Worm (Caenorhabditis elegans) whole organism, young adult: Measurements from ENCODE around the gene B0294.3.
A peak's percentile ranks its signal among the peaks of the same experiment; 100 is the strongest.

ENCODE experiments used
- B0261.1 ChIP-seq: sonication (generic microtip); optimal IDR thresholded peaks from 2 replicates; lab custom pipeline; 2016; ENCODE audit warnings: mild to moderate bottlenecking, missing genetic modification characterization, moderate library complexity, missing compliant biosample characterization
- B0336.3 ChIP-seq: fragments of 200-800 bp; sonication (Bioruptor generic); IDR thresholded peaks from 2 replicates; pipeline ENCODE4 v1.3.6; 2022; ENCODE audit warnings: missing genetic modification characterization, missing compliant biosample characterization
- D2030.7 ChIP-seq: fragments of 200-800 bp; sonication (Bioruptor generic); IDR thresholded peaks from 2 replicates; pipeline ENCODE4 v1.3.6; 2022; ENCODE audit warnings: missing genetic modification reagents, missing genetic modification characterization, missing compliant biosample characterization
- F23B12.7 ChIP-seq: sonication (generic microtip); optimal IDR thresholded peaks from 2 replicates; lab custom pipeline; 2017; ENCODE audit warnings: missing genetic modification characterization, mild to moderate bottlenecking, missing compliant biosample characterization, antibody characterized with exemption, moderate library complexity; ENCODE audit not compliant: insufficient read depth
- F33H1.4 ChIP-seq: fragments of 200-800 bp; sonication (Bioruptor generic); IDR thresholded peaks from 2 replicates; pipeline ENCODE4 v1.3.6; 2022; ENCODE audit warnings: missing genetic modification reagents, missing genetic modification characterization, missing compliant biosample characterization
- F49E8.2 ChIP-seq: sonication (generic microtip); optimal IDR thresholded peaks from 3 replicates; lab custom pipeline; 2017; ENCODE audit warnings: missing genetic modification characterization, mild to moderate bottlenecking, missing compliant biosample characterization, antibody characterized with exemption, moderate library complexity; ENCODE audit not compliant: insufficient read depth
- F52B5.7 ChIP-seq: sonication (generic microtip); optimal IDR thresholded peaks from 2 replicates; lab custom pipeline; 2016; ENCODE audit warnings: mild to moderate bottlenecking, missing genetic modification characterization, missing compliant biosample characterization
- F55B11.4 ChIP-seq: sonication (generic microtip); optimal IDR thresholded peaks from 2 replicates; lab custom pipeline; 2016; ENCODE audit warnings: missing compliant biosample characterization, missing genetic modification characterization, borderline replicate concordance; ENCODE audit not compliant: insufficient read depth
- F57C9.4 ChIP-seq: sonication (generic microtip); optimal IDR thresholded peaks from 2 replicates; lab custom pipeline; 2017; ENCODE audit warnings: mild to moderate bottlenecking, missing genetic modification characterization, missing compliant biosample characterization
- Y53G8AR.9 ChIP-seq: fragments of 200-800 bp; sonication (Bioruptor generic); conservative IDR thresholded peaks from 2 replicates; pipeline ENCODE4 v1.3.6; 2022; ENCODE audit warnings: missing genetic modification reagents, missing genetic modification characterization, missing compliant biosample characterization
- Y79H2A.3 ChIP-seq: fragments of 200-800 bp; sonication (Bioruptor generic); conservative IDR thresholded peaks from 2 replicates; pipeline ENCODE4 v1.3.6; 2022; ENCODE audit warnings: missing genetic modification reagents, missing genetic modification characterization, missing compliant biosample characterization
- akir-1 ChIP-seq: fragments of 200-800 bp; sonication (Bioruptor generic); optimal IDR thresholded peaks from 2 replicates; lab custom pipeline; 2018; ENCODE audit warnings: mild to moderate bottlenecking, missing genetic modification characterization, moderate library complexity, missing compliant biosample characterization
- athp-1 ChIP-seq: sonication (generic microtip); optimal IDR thresholded peaks from 2 replicates; lab custom pipeline; 2017; ENCODE audit warnings: mild to moderate bottlenecking, missing genetic modification characterization, missing compliant biosample characterization
- attf-5 ChIP-seq: fragments of 200-800 bp; sonication (Bioruptor generic); optimal IDR thresholded peaks from 2 replicates; lab custom pipeline; 2018; ENCODE audit warnings: mild to moderate bottlenecking, missing genetic modification characterization, missing compliant biosample characterization
- attf-6 ChIP-seq: fragments of 200-800 bp; sonication (Bioruptor generic); IDR thresholded peaks from 2 replicates; pipeline ENCODE4 v1.3.6; 2022; ENCODE audit warnings: missing genetic modification reagents, missing genetic modification characterization, missing compliant biosample characterization
- bed-1 ChIP-seq: fragments of 200-800 bp; sonication (Bioruptor generic); IDR thresholded peaks from 2 replicates; pipeline ENCODE4 v1.3.6; 2022; ENCODE audit warnings: missing genetic modification reagents, missing genetic modification characterization, missing compliant biosample characterization
- cebp-2 ChIP-seq: fragments of 200-800 bp; sonication (Bioruptor generic); IDR thresholded peaks from 2 replicates; pipeline ENCODE4 v1.3.6; 2022; ENCODE audit warnings: missing genetic modification characterization, missing compliant biosample characterization
- ceh-40 ChIP-seq: fragments of 200-800 bp; sonication (Bioruptor generic); IDR thresholded peaks from 2 replicates; pipeline ENCODE4 v1.3.6; 2022; ENCODE audit warnings: missing genetic modification characterization, missing compliant biosample characterization
- ceh-79 ChIP-seq: sonication (generic microtip); optimal IDR thresholded peaks from 2 replicates; lab custom pipeline; 2017; ENCODE audit warnings: mild to moderate bottlenecking, missing genetic modification characterization, missing compliant biosample characterization
- egl-18 ChIP-seq: fragments of 200-800 bp; sonication (Bioruptor generic); IDR thresholded peaks from 2 replicates; pipeline ENCODE4 v1.3.6; 2022; ENCODE audit warnings: missing genetic modification reagents, missing genetic modification characterization, missing compliant biosample characterization
- egrh-3 ChIP-seq: fragments of 200-800 bp; sonication (Bioruptor generic); IDR thresholded peaks from 2 replicates; pipeline ENCODE4 v1.3.6; 2022; ENCODE audit warnings: missing genetic modification reagents, missing genetic modification characterization, missing compliant biosample characterization
- him-1 ChIP-seq: sonication (generic microtip); optimal IDR thresholded peaks from 2 replicates; lab custom pipeline; 2016; ENCODE audit warnings: missing genotype, missing genetic modification reagents, missing genetic modification characterization, missing compliant biosample characterization
- hlh-12 ChIP-seq: sonication (generic microtip); optimal IDR thresholded peaks from 2 replicates; lab custom pipeline; 2016; ENCODE audit warnings: missing genetic modification characterization, missing compliant biosample characterization
- hmg-1.2 ChIP-seq: fragments of 200-800 bp; sonication (Bioruptor generic); IDR thresholded peaks from 2 replicates; pipeline ENCODE4 v1.3.6; 2022; ENCODE audit warnings: missing genetic modification reagents, missing genetic modification characterization, missing compliant biosample characterization
- hmg-20 ChIP-seq: fragments of 200-800 bp; sonication (Bioruptor generic); IDR thresholded peaks from 2 replicates; pipeline ENCODE4 v1.3.6; 2022; ENCODE audit warnings: missing genetic modification reagents, missing genetic modification characterization, missing compliant biosample characterization
- hrde-1 ChIP-seq: sonication (generic microtip); optimal IDR thresholded peaks from 2 replicates; lab custom pipeline; 2016; ENCODE audit warnings: missing genetic modification characterization, mild to moderate bottlenecking, missing compliant biosample characterization, moderate library complexity, missing genotype, missing genetic modification reagents, borderline replicate concordance
- hsf-1 ChIP-seq: fragments of 200-800 bp; sonication (Bioruptor generic); IDR thresholded peaks from 2 replicates; pipeline ENCODE4 v1.3.6; 2022; ENCODE audit warnings: missing genetic modification reagents, missing genetic modification characterization, missing compliant biosample characterization
- lag-1 ChIP-seq: fragments of 200-800 bp; sonication (Bioruptor generic); IDR thresholded peaks from 2 replicates; pipeline ENCODE4 v1.3.6; 2022; ENCODE audit warnings: missing genetic modification reagents, missing genetic modification characterization, missing compliant biosample characterization
- let-526 ChIP-seq: fragments of 200-800 bp; sonication (Bioruptor generic); IDR thresholded peaks from 2 replicates; pipeline ENCODE4 v1.3.6; 2022; ENCODE audit warnings: missing genetic modification reagents, missing genetic modification characterization, missing compliant biosample characterization
- lin-26 ChIP-seq: fragments of 200-800 bp; sonication (Bioruptor generic); IDR thresholded peaks from 2 replicates; pipeline ENCODE4 v1.3.6; 2022; ENCODE audit warnings: missing genetic modification reagents, missing genetic modification characterization, missing compliant biosample characterization
- lin-40 ChIP-seq: sonication (generic microtip); optimal IDR thresholded peaks from 2 replicates; lab custom pipeline; 2016; ENCODE audit warnings: missing genetic modification characterization, mild to moderate bottlenecking, missing compliant biosample characterization, missing genotype, missing genetic modification reagents
- lir-1 ChIP-seq: fragments of 200-800 bp; sonication (Bioruptor generic); conservative IDR thresholded peaks from 2 replicates; pipeline ENCODE4 v1.3.6; 2022; ENCODE audit warnings: missing genetic modification reagents, missing genetic modification characterization, missing compliant biosample characterization
- lsy-27 ChIP-seq: sonication (generic microtip); optimal IDR thresholded peaks from 2 replicates; lab custom pipeline; 2017; ENCODE audit warnings: missing genetic modification characterization, mild to moderate bottlenecking, missing compliant biosample characterization, antibody characterized with exemption, missing genotype, borderline replicate concordance; ENCODE audit not compliant: insufficient read depth
- mel-28 ChIP-seq: sonication (generic microtip); optimal IDR thresholded peaks from 2 replicates; lab custom pipeline; 2016; ENCODE audit warnings: borderline replicate concordance, mild to moderate bottlenecking, missing genetic modification characterization, missing compliant biosample characterization
- mes-4 ChIP-seq: sonication (generic microtip); optimal IDR thresholded peaks from 2 replicates; lab custom pipeline; 2016; ENCODE audit warnings: missing genotype, missing genetic modification characterization, missing compliant biosample characterization
- nfya-2 ChIP-seq: fragments of 200-800 bp; sonication (Bioruptor generic); IDR thresholded peaks from 2 replicates; pipeline ENCODE4 v1.3.6; 2022; ENCODE audit warnings: missing genetic modification reagents, missing genetic modification characterization, missing compliant biosample characterization
- nfyb-1 ChIP-seq: fragments of 200-800 bp; sonication (Bioruptor generic); IDR thresholded peaks from 2 replicates; pipeline ENCODE4 v1.3.6; 2022; ENCODE audit warnings: missing genetic modification reagents, missing genetic modification characterization, missing compliant biosample characterization
- nhr-80 ChIP-seq: sonication (generic microtip); optimal IDR thresholded peaks from 2 replicates; lab custom pipeline; 2016; ENCODE audit warnings: missing genetic modification characterization, missing compliant biosample characterization
- rcor-1 ChIP-seq: fragments of 200-800 bp; sonication (Bioruptor generic); IDR thresholded peaks from 2 replicates; pipeline ENCODE4 v1.3.6; 2022; ENCODE audit warnings: missing genetic modification reagents, missing genetic modification characterization, missing compliant biosample characterization
- rec-8 ChIP-seq, 2 experiments: sonication (generic microtip); optimal IDR thresholded peaks; 2 replicates each; lab custom pipeline; 2016; ENCODE audit warnings: mild to moderate bottlenecking in 2 of 2, missing genetic modification characterization in 2 of 2, missing genetic modification reagents in 2 of 2, missing genotype in 2 of 2, missing biosample characterization in 1 of 2, missing compliant biosample characterization in 1 of 2, moderate library complexity in 1 of 2
- repo-1 ChIP-seq: sonication (generic microtip); optimal IDR thresholded peaks from 2 replicates; lab custom pipeline; 2017; ENCODE audit warnings: mild to moderate bottlenecking, missing genetic modification characterization, missing compliant biosample characterization
- snpc-1.1 ChIP-seq: sonication (generic microtip); optimal IDR thresholded peaks from 2 replicates; lab custom pipeline; 2017; ENCODE audit warnings: missing genetic modification characterization, mild to moderate bottlenecking, missing compliant biosample characterization, antibody characterized with exemption, moderate library complexity, missing genotype, missing genetic modification reagents; ENCODE audit not compliant: insufficient read depth
- snpc-1.3 ChIP-seq: sonication (generic microtip); optimal IDR thresholded peaks from 2 replicates; lab custom pipeline; 2017; ENCODE audit warnings: missing genetic modification characterization, mild to moderate bottlenecking, missing compliant biosample characterization, antibody characterized with exemption, moderate library complexity, missing genotype, missing genetic modification reagents; ENCODE audit not compliant: insufficient read depth
- ztf-25 ChIP-seq: fragments of 200-800 bp; sonication (Bioruptor generic); IDR thresholded peaks from 2 replicates; pipeline ENCODE4 v1.3.6; 2022; ENCODE audit warnings: missing genetic modification reagents, missing genetic modification characterization, missing compliant biosample characterization
- ztf-6 ChIP-seq: fragments of 200-800 bp; sonication (Bioruptor generic); IDR thresholded peaks from 2 replicates; pipeline ENCODE4 v1.3.6; 2022; ENCODE audit warnings: missing genetic modification reagents, missing genetic modification characterization, missing compliant biosample characterization

B0294.3 gene

ce11 chrX:1901480-1901879 is 9.5 kb downstream of the B0294.3 start:
- TF ChIP-seq rec-8 (tag; optimal IDR thresholded peaks at IDR 0.05; lab: Kevin White, UChicago), result no peak
- no peak for TF ChIP-seq F49E8.2 (tag; lab: Kevin White, UChicago)
- TF ChIP-seq hmg-20 (GFP tag; lab: Robert Waterston, UW), result no peak
- TF ChIP-seq hmg-1.2 (GFP tag; lab: Robert Waterston, UW), result no peak
- TF ChIP-seq let-526 (GFP tag; lab: Robert Waterston, UW), result no peak
- no peak for TF ChIP-seq cebp-2 (GFP tag; lab: Robert Waterston, UW)
- no peak for TF ChIP-seq B0261.1
- TF ChIP-seq bed-1 (GFP tag; lab: Robert Waterston, UW), result no peak
- no peak for TF ChIP-seq lin-40 (tag; lab: Kevin White, UChicago)
- TF ChIP-seq F33H1.4, result no peak
- TF ChIP-seq, all 124 proteins: peak for 0

- TF ChIP-seq egl-18 (GFP tag; lab: Robert Waterston, UW) (no peak), ztf-6 (GFP tag; lab: Robert Waterston, UW) (no peak), nhr-80 (tag; lab: Kevin White, UChicago) (no peak), attf-5 (GFP tag; lab: Kevin White, UChicago) (no peak), nfyb-1 (GFP tag; lab: Robert Waterston, UW) (no peak), hlh-12 (no peak), repo-1 (no peak), akir-1 (GFP tag; lab: Kevin White, UChicago) (no peak), hsf-1 (GFP tag; lab: Robert Waterston, UW) (no peak), rec-8 (tag; optimal IDR thresholded peaks at IDR 0.05; lab: Kevin White, UChicago) (no peak), rcor-1 (no peak), hmg-20 (GFP tag; lab: Robert Waterston, UW) (no peak), F57C9.4 (no peak), lsy-27 (no peak), F55B11.4 (tag; lab: Kevin White, UChicago) (no peak), snpc-1.3 (tag; lab: Kevin White, UChicago) (no peak), mes-4 (tag; lab: Kevin White, UChicago) (no peak)
Observed at ce11 chrX:1907009-1907408, 15.0 kb downstream of the B0294.3 start.

ce11 chrX:1909353-1909752 is 17.4 kb downstream of the B0294.3 start:
- peak; percentile 62 for TF ChIP-seq F23B12.7
- TF ChIP-seq ceh-40 (GFP tag; lab: Robert Waterston, UW), result no peak
- TF ChIP-seq hmg-1.2 (GFP tag; lab: Robert Waterston, UW), result peak; percentile 75; the same call in 1 of the 2 replicates
- TF ChIP-seq nfya-2 (GFP tag; lab: Robert Waterston, UW), result no peak
- TF ChIP-seq athp-1 (tag; lab: Kevin White, UChicago), result no peak
- peak; percentile 90 for TF ChIP-seq Y53G8AR.9
- 0 out of 2 replicates have a peak, but pooled peaks have one; percentile 59 for TF ChIP-seq lag-1 (GFP tag; lab: Robert Waterston, UW)
- no peak for TF ChIP-seq ceh-79
- no peak for TF ChIP-seq ztf-25 (GFP tag; lab: Robert Waterston, UW)
- peak; percentile 38; the same call in 1 of the 2 replicates for TF ChIP-seq lin-26
- TF ChIP-seq snpc-1.1 (tag; lab: Kevin White, UChicago), result no peak
- no peak for TF ChIP-seq F55B11.4 (tag; lab: Kevin White, UChicago)
- TF ChIP-seq B0336.3 (GFP tag; lab: Robert Waterston, UW), result peak; percentile 92
- no peak for TF ChIP-seq him-1 (tag; lab: Kevin White, UChicago)
- no peak for TF ChIP-seq mes-4 (tag; lab: Kevin White, UChicago)
- peak; percentile 65 for TF ChIP-seq F52B5.7
- no peak for TF ChIP-seq egrh-3 (GFP tag; lab: Robert Waterston, UW)
- TF ChIP-seq mel-28, result peak; percentile 10
- TF ChIP-seq hmg-20 (GFP tag; lab: Robert Waterston, UW), result peak; percentile 89
- TF ChIP-seq attf-6, result no peak
- no peak for TF ChIP-seq rec-8 (tag; optimal IDR thresholded peaks at IDR 0.05; lab: Kevin White, UChicago)
- TF ChIP-seq D2030.7 (GFP tag; lab: Robert Waterston, UW), result no peak
- no peak for TF ChIP-seq Y79H2A.3 (GFP tag; lab: Robert Waterston, UW)
- no peak for TF ChIP-seq hrde-1 (tag; lab: Kevin White, UChicago)
- TF ChIP-seq lir-1 (GFP tag; lab: Robert Waterston, UW), result peak; percentile 73
